Worm (Caenorhabditis elegans) whole organism, late embryonic: ENCODE data around the gene cah-4.
A peak's percentile ranks its signal among the peaks of the same experiment; 100 is the strongest.

Experiments
- C08G9.2 ChIP-seq: sonication (generic microtip); optimal IDR thresholded peaks from 2 replicates; lab custom pipeline; 2016; ENCODE audit warnings: mild to moderate bottlenecking, missing genetic modification characterization, moderate library complexity, missing compliant biosample characterization
- C38D4.7 ChIP-seq: fragments of 200-800 bp; sonication (Bioruptor generic); optimal IDR thresholded peaks from 2 replicates; lab custom pipeline; 2018; ENCODE audit warnings: mild to moderate bottlenecking, missing genetic modification characterization, moderate library complexity, missing compliant biosample characterization
- F13H6.1 ChIP-seq: sonication (generic microtip); optimal IDR thresholded peaks from 2 replicates; lab custom pipeline; 2016; ENCODE audit warnings: missing genetic modification characterization, missing compliant biosample characterization
- K02D7.2 ChIP-seq: sonication (generic microtip); optimal IDR thresholded peaks from 2 replicates; lab custom pipeline; 2017; ENCODE audit warnings: mild to moderate bottlenecking, missing genetic modification characterization, missing compliant biosample characterization
- T23F11.4 ChIP-seq: fragments of 200-800 bp; sonication (Bioruptor generic); optimal IDR thresholded peaks from 2 replicates; lab custom pipeline; 2018; ENCODE audit warnings: mild to moderate bottlenecking, missing genetic modification characterization, missing compliant biosample characterization
- Y22D7AL.16 ChIP-seq: sonication (generic microtip); optimal IDR thresholded peaks from 2 replicates; lab custom pipeline; 2016; ENCODE audit warnings: missing genetic modification characterization, missing compliant biosample characterization
- ama-1 ChIP-seq: fragments of 150-350 bp; optimal IDR thresholded peaks from 2 replicates; lab custom pipeline; 2014
- ceh-14 ChIP-seq: sonication (generic microtip); optimal IDR thresholded peaks from 2 replicates; lab custom pipeline; 2016; ENCODE audit warnings: missing genotype, missing genetic modification characterization, missing compliant biosample characterization
- ceh-18 ChIP-seq: sonication (generic microtip); optimal IDR thresholded peaks from 2 replicates; lab custom pipeline; 2016; ENCODE audit warnings: missing genetic modification characterization, missing compliant biosample characterization
- ceh-2 ChIP-seq: sonication (generic microtip); optimal IDR thresholded peaks from 2 replicates; lab custom pipeline; 2016; ENCODE audit warnings: missing genotype, missing genetic modification characterization, missing compliant biosample characterization
- ceh-22 ChIP-seq: sonication (generic microtip); optimal IDR thresholded peaks from 2 replicates; lab custom pipeline; 2017; ENCODE audit warnings: missing biosample characterization, missing genetic modification characterization
- ceh-31 ChIP-seq: sonication (generic microtip); optimal IDR thresholded peaks from 2 replicates; lab custom pipeline; 2016; ENCODE audit warnings: missing genetic modification characterization, missing compliant biosample characterization
- ceh-34 ChIP-seq: sonication (generic microtip); optimal IDR thresholded peaks from 2 replicates; lab custom pipeline; 2016; ENCODE audit warnings: mild to moderate bottlenecking, missing genetic modification characterization, missing compliant biosample characterization
- ceh-6 ChIP-seq: fragments of 200-800 bp; sonication (Bioruptor generic); optimal IDR thresholded peaks from 2 replicates; lab custom pipeline; 2018; ENCODE audit warnings: mild to moderate bottlenecking, missing genetic modification characterization, missing compliant biosample characterization
- ceh-9 ChIP-seq: sonication (generic microtip); optimal IDR thresholded peaks from 2 replicates; lab custom pipeline; 2016; ENCODE audit warnings: mild to moderate bottlenecking, missing genetic modification characterization, inconsistent platforms, missing compliant biosample characterization
- elt-2 ChIP-seq: sonication (generic microtip); optimal IDR thresholded peaks from 2 replicates; lab custom pipeline; 2016; ENCODE audit warnings: missing genetic modification reagents, missing genetic modification characterization, missing compliant biosample characterization
- elt-4 ChIP-seq: sonication (generic microtip); optimal IDR thresholded peaks from 2 replicates; lab custom pipeline; 2016; ENCODE audit warnings: missing genetic modification characterization, missing compliant biosample characterization
- ets-4 ChIP-seq: sonication (generic microtip); optimal IDR thresholded peaks from 2 replicates; lab custom pipeline; 2016; ENCODE audit warnings: missing genetic modification characterization, missing compliant biosample characterization
- eyg-1 ChIP-seq: sonication (generic microtip); optimal IDR thresholded peaks from 2 replicates; lab custom pipeline; 2016; ENCODE audit warnings: missing genotype, missing genetic modification characterization, missing compliant biosample characterization
- fax-1 ChIP-seq: sonication (generic microtip); optimal IDR thresholded peaks from 2 replicates; lab custom pipeline; 2016; ENCODE audit warnings: missing genotype, missing genetic modification characterization, missing compliant biosample characterization
- gmeb-2 ChIP-seq: sonication (generic microtip); optimal IDR thresholded peaks from 2 replicates; lab custom pipeline; 2016; ENCODE audit warnings: missing genetic modification characterization, inconsistent platforms, missing compliant biosample characterization
- hlh-15 ChIP-seq: sonication (generic microtip); optimal IDR thresholded peaks from 2 replicates; lab custom pipeline; 2016; ENCODE audit warnings: missing genetic modification characterization, missing compliant biosample characterization
- hlh-30 ChIP-seq: sonication (generic microtip); optimal IDR thresholded peaks from 2 replicates; lab custom pipeline; 2017; ENCODE audit warnings: antibody characterized with exemption, missing genetic modification characterization, missing compliant biosample characterization; ENCODE audit not compliant: insufficient read depth
- hlh-8 ChIP-seq: sonication (generic microtip); optimal IDR thresholded peaks from 2 replicates; lab custom pipeline; 2016; ENCODE audit warnings: missing genotype, missing genetic modification characterization, missing compliant biosample characterization
- madf-2 ChIP-seq: sonication (generic microtip); optimal IDR thresholded peaks from 2 replicates; lab custom pipeline; 2017; ENCODE audit warnings: missing genetic modification characterization, missing compliant biosample characterization
- nfya-1 ChIP-seq: sonication (generic microtip); optimal IDR thresholded peaks from 2 replicates; lab custom pipeline; 2017; ENCODE audit warnings: missing genetic modification characterization, mild to moderate bottlenecking, missing compliant biosample characterization, antibody characterized with exemption, moderate library complexity
- nhr-232 ChIP-seq: sonication (generic microtip); optimal IDR thresholded peaks from 2 replicates; lab custom pipeline; 2016; ENCODE audit warnings: missing genetic modification characterization, missing compliant biosample characterization
- npax-4 ChIP-seq: sonication (generic microtip); optimal IDR thresholded peaks from 2 replicates; lab custom pipeline; 2016; ENCODE audit warnings: missing genetic modification characterization, missing compliant biosample characterization
- pag-3 ChIP-seq: sonication (generic microtip); optimal IDR thresholded peaks from 2 replicates; lab custom pipeline; 2016; ENCODE audit warnings: missing compliant biosample characterization, missing genetic modification characterization, borderline replicate concordance
- pqm-1 ChIP-seq: sonication (generic microtip); optimal IDR thresholded peaks from 2 replicates; lab custom pipeline; 2016; ENCODE audit warnings: missing genetic modification characterization, missing compliant biosample characterization
- pros-1 ChIP-seq: fragments of 150-350 bp; optimal IDR thresholded peaks from 2 replicates; lab custom pipeline; 2014; ENCODE audit warnings: missing biosample characterization, missing genetic modification reagents, missing genetic modification characterization
- ref-2 ChIP-seq: sonication (generic microtip); optimal IDR thresholded peaks from 2 replicates; lab custom pipeline; 2016; ENCODE audit warnings: missing genetic modification characterization, missing compliant biosample characterization
- rnt-1 ChIP-seq: sonication (generic microtip); optimal IDR thresholded peaks from 2 replicates; lab custom pipeline; 2016; ENCODE audit warnings: missing genetic modification characterization, missing compliant biosample characterization
- sdc-2 ChIP-seq: sonication (generic microtip); optimal IDR thresholded peaks from 2 replicates; lab custom pipeline; 2016; ENCODE audit warnings: missing genotype, missing genetic modification characterization, missing compliant biosample characterization
- sox-4 ChIP-seq: sonication (generic microtip); optimal IDR thresholded peaks from 2 replicates; lab custom pipeline; 2017; ENCODE audit warnings: mild to moderate bottlenecking, missing genetic modification characterization, inconsistent platforms, missing compliant biosample characterization
- tbx-2 ChIP-seq: sonication (generic microtip); optimal IDR thresholded peaks from 2 replicates; lab custom pipeline; 2016; ENCODE audit warnings: missing genetic modification characterization, missing compliant biosample characterization
- tbx-7 ChIP-seq: sonication (generic microtip); optimal IDR thresholded peaks from 2 replicates; lab custom pipeline; 2016; ENCODE audit warnings: missing genotype, missing genetic modification characterization, missing compliant biosample characterization
- unc-3 ChIP-seq, 2 experiments: fragments of 200-800 bp in 1 of 2; sonication (Bioruptor generic) in 1 of 2; sonication (generic microtip) in 1 of 2; conservative IDR thresholded peaks in 1 of 2; optimal IDR thresholded peaks in 1 of 2; 2 replicates each; pipeline versions ENCODE4 v1.3.6 to Lab custom; 2016 to 2022; ENCODE audit warnings: missing compliant biosample characterization in 2 of 2, missing genetic modification characterization in 2 of 2, missing genetic modification reagents in 1 of 2
- unc-42 ChIP-seq: sonication (generic microtip); optimal IDR thresholded peaks from 2 replicates; lab custom pipeline; 2016; ENCODE audit warnings: missing genotype, missing genetic modification characterization, missing compliant biosample characterization
- unc-86 ChIP-seq: sonication (generic microtip); optimal IDR thresholded peaks from 2 replicates; lab custom pipeline; 2016; ENCODE audit warnings: missing genetic modification characterization, missing compliant biosample characterization

The cah-4 gene

DNA sequence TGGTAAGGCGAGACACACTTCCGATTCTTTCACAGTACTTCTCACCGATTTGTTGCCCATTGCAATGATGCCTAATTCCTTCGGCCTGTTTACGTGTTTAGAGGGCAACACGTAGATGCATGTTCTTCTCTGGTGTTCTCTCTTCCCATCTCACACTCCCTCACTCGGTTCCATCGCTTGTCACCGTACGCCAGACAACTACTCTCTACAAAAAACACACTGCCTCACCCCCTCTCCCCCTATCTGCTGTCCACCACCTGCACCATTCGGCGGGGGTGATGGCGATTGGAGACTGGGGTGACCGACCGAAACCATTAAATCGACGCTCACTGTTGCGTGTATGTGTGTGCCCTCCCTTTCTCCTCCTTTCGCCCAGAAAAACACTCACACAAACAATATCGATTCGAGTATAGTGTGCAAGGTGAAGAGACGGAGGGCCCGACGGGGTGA is 41.5 kb downstream of the cah-4 start (continued):
- peak; percentile 47 for TF ChIP-seq hlh-8
- peak; percentile 54 for TF ChIP-seq T23F11.4 (GFP tag; lab: Kevin White, UChicago)
- no peak for TF ChIP-seq tbx-7 (tag; lab: Kevin White, UChicago)
- peak; percentile 52 for TF ChIP-seq pros-1 (tag; lab: Kevin White, UChicago)
- peak; percentile 16 for TF ChIP-seq eyg-1 (tag; lab: Kevin White, UChicago)
- peak; percentile 70 for TF ChIP-seq nfya-1
- TF ChIP-seq elt-2 = peak; percentile 20
- TF ChIP-seq unc-86 (tag; lab: Kevin White, UChicago) = no peak
- TF ChIP-seq ceh-14 (tag; lab: Kevin White, UChicago) = peak; percentile 2
- no peak for TF ChIP-seq C38D4.7
- TF ChIP-seq ref-2 = peak; percentile 90
- TF ChIP-seq C08G9.2 (tag; lab: Kevin White, UChicago) = peak; percentile 27
- peak; percentile 23 for TF ChIP-seq F13H6.1 (tag; lab: Kevin White, UChicago)
- no peak for TF ChIP-seq fax-1
- TF ChIP-seq madf-2 (tag; lab: Kevin White, UChicago) = peak; percentile 34
- no peak for TF ChIP-seq K02D7.2 (tag; lab: Kevin White, UChicago)
- TF ChIP-seq npax-4 (tag; lab: Kevin White, UChicago) = no peak
- TF ChIP-seq unc-3 (GFP tag; conservative IDR thresholded peaks at IDR 0.05; lab: Robert Waterston, UW) = no peak
- no peak for TF ChIP-seq unc-3 (tag; optimal IDR thresholded peaks at IDR 0.05; lab: Kevin White, UChicago)
- peak; percentile 46 for TF ChIP-seq hlh-30
- TF ChIP-seq rnt-1 (tag; lab: Kevin White, UChicago) = peak; percentile 57
- no peak for TF ChIP-seq pqm-1 (tag; lab: Kevin White, UChicago)
- TF ChIP-seq ceh-34 = peak; percentile 43
- no peak for TF ChIP-seq Y22D7AL.16
- peak; percentile 25 for TF ChIP-seq sox-4
- peak; percentile 52 for TF ChIP-seq ceh-22 (tag; lab: Kevin White, UChicago)
- TF ChIP-seq ceh-9 (tag; lab: Kevin White, UChicago) = no peak
- TF ChIP-seq sdc-2 (tag; lab: Kevin White, UChicago) = peak; percentile 82
- peak; percentile 44 for TF ChIP-seq ceh-6 (GFP tag; lab: Kevin White, UChicago)
- no peak for TF ChIP-seq gmeb-2 (tag; lab: Kevin White, UChicago)
- TF ChIP-seq pag-3 (tag; lab: Kevin White, UChicago) = no peak
- TF ChIP-seq nhr-232 = peak; percentile 25
- peak; percentile 61 for TF ChIP-seq ceh-18 (tag; lab: Kevin White, UChicago)
- TF ChIP-seq unc-42 = no peak
- no peak for TF ChIP-seq ama-1

DNA sequence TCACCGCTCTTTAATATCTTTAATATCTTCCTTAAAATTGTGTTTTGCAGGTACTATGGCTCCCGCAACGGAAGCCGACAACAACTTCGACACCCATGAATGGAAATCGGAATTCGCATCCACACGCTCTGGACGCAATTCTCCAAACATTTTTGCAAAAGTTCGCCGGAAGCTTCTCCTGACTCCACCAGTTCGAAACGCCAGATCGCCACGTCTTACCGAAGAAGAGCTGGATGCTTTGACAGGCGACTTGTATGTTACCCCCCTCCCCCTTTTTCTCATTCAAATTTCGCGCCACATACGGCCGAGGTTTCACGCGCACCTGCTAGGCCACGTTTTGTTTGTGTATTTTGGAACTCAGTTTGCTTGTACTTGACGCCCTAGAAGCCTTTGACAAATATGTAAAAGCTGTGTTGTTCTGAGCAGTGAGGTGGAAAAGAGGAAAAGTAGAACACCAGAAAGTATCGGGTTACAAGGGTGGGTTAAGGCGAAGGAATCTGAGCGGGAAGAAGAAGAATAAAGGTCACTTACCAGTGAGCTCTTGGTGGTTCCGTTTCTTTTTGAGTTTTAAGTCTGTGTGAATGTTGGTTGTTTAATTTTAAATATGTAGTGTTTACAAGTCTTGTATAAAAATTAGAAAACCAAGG is 42.5 kb downstream of the cah-4 start, which contains the start of gene unc-84:
Gene unc-84 (plus strand): TSS at position 51 of the 647 bp plus-strand sequence.
- TF ChIP-seq ceh-6 (GFP tag; lab: Kevin White, UChicago) = no peak
- peak; percentile 34 for TF ChIP-seq ref-2
- peak; percentile 7 for TF ChIP-seq pros-1 (tag; lab: Kevin White, UChicago)
- no peak for TF ChIP-seq elt-4
- TF ChIP-seq tbx-2 = peak; percentile 53
- TF ChIP-seq hlh-15 (tag; lab: Kevin White, UChicago) = no peak
- peak; percentile 52 for TF ChIP-seq sdc-2 (tag; lab: Kevin White, UChicago)
- TF ChIP-seq ceh-2 (tag; lab: Kevin White, UChicago) = peak; percentile 28
- TF ChIP-seq ceh-31 (tag; lab: Kevin White, UChicago) = peak; percentile 64
- peak; percentile 72 for TF ChIP-seq C08G9.2 (tag; lab: Kevin White, UChicago)
- TF ChIP-seq ceh-34 = peak; percentile 97
- TF ChIP-seq ets-4 (tag; lab: Kevin White, UChicago) = peak; percentile 32
